Fruit fly (Drosophila melanogaster) whole organism, embryonic: ENCODE results near the gene CG9270.
A peak's percentile ranks its signal among the peaks of the same experiment; 100 is the strongest.

Experiments used
- Atf-2 ChIP-seq: fragments of 200-800 bp; sonication (Bioruptor generic); optimal IDR thresholded peaks from 2 replicates; lab custom pipeline; 2016; ENCODE audit warnings: missing biosample characterization, missing genetic modification characterization
- Atf6 ChIP-seq: fragments of 200-800 bp; sonication (Bioruptor generic); IDR thresholded peaks from 2 replicates; pipeline ENCODE4 v1.3.6; 2022; ENCODE audit warnings: missing biosample characterization, missing genetic modification characterization
- Blimp-1 ChIP-seq: fragments of 200-800 bp; sonication (Bioruptor generic); optimal IDR thresholded peaks from 3 replicates; lab custom pipeline; 2018; ENCODE audit warnings: missing biosample characterization, missing genetic modification characterization, mild to moderate bottlenecking, moderate library complexity, missing genetic modification reagents
- BtbVII ChIP-seq: fragments of 200-800 bp; sonication (Bioruptor generic); optimal IDR thresholded peaks from 3 replicates; lab custom pipeline; 2017; ENCODE audit warnings: missing biosample characterization, mild to moderate bottlenecking, missing genetic modification characterization
- CG10267 ChIP-seq: fragments of 200-800 bp; sonication (Bioruptor generic); optimal IDR thresholded peaks from 2 replicates; lab custom pipeline; 2018; ENCODE audit warnings: missing biosample characterization, mild to moderate bottlenecking, missing genetic modification characterization, moderate library complexity
- CG10366 ChIP-seq: fragments of 200-800 bp; sonication (Bioruptor generic); IDR thresholded peaks from 2 replicates; pipeline ENCODE4 v1.3.6; 2022; ENCODE audit warnings: missing biosample characterization, missing genetic modification characterization
- CG11695 ChIP-seq: fragments of 200-800 bp; sonication (Bioruptor generic); IDR thresholded peaks from 3 replicates; pipeline ENCODE4 v1.3.6; 2022; ENCODE audit warnings: missing biosample characterization, missing genetic modification characterization
- CG13296 ChIP-seq: fragments of 200-800 bp; sonication (Bioruptor generic); optimal IDR thresholded peaks from 3 replicates; lab custom pipeline; 2018; ENCODE audit warnings: missing biosample characterization, mild to moderate bottlenecking, missing genetic modification characterization
- CG14965 ChIP-seq: fragments of 200-800 bp; sonication (Bioruptor generic); optimal IDR thresholded peaks from 2 replicates; lab custom pipeline; 2016; ENCODE audit warnings: missing biosample characterization, missing genetic modification characterization, borderline replicate concordance
- CG16779 ChIP-seq: fragments of 200-800 bp; sonication (Bioruptor generic); IDR thresholded peaks from 2 replicates; pipeline ENCODE4 v1.3.6; 2022; ENCODE audit warnings: missing biosample characterization, missing genetic modification characterization
- CG17802 ChIP-seq: fragments of 200-800 bp; sonication (Bioruptor generic); optimal IDR thresholded peaks from 2 replicates; lab custom pipeline; 2018; ENCODE audit warnings: missing biosample characterization, mild to moderate bottlenecking, missing genetic modification characterization, moderate library complexity
- CG2712 ChIP-seq: fragments of 200-800 bp; optimal IDR thresholded peaks from 3 replicates; lab custom pipeline; 2019; ENCODE audit warnings: missing biosample characterization, mild to moderate bottlenecking, missing genetic modification characterization, moderate library complexity
- CG30020 ChIP-seq: fragments of 200-800 bp; optimal IDR thresholded peaks from 2 replicates; lab custom pipeline; 2019; ENCODE audit warnings: missing biosample characterization, mild to moderate bottlenecking, missing genetic modification characterization, moderate library complexity
- CG30403 ChIP-seq: fragments of 200-800 bp; sonication (Bioruptor generic); optimal IDR thresholded peaks from 3 replicates; lab custom pipeline; 2016; ENCODE audit warnings: missing biosample characterization, missing genetic modification characterization
- CG4282 ChIP-seq: fragments of 200-800 bp; sonication (Bioruptor generic); optimal IDR thresholded peaks from 2 replicates; lab custom pipeline; 2016; ENCODE audit warnings: missing biosample characterization, missing genetic modification characterization
- CG4404 ChIP-seq: fragments of 200-800 bp; sonication (Bioruptor generic); IDR thresholded peaks from 2 replicates; pipeline ENCODE4 v1.3.6; 2022; ENCODE audit warnings: missing biosample characterization, missing genetic modification characterization
- CG4707 ChIP-seq: fragments of 200-800 bp; sonication (Bioruptor generic); optimal IDR thresholded peaks from 2 replicates; lab custom pipeline; 2018; ENCODE audit warnings: missing biosample characterization, mild to moderate bottlenecking, missing genetic modification characterization, moderate library complexity
- CG6254 ChIP-seq: fragments of 200-800 bp; sonication (Bioruptor generic); optimal IDR thresholded peaks from 3 replicates; lab custom pipeline; 2017; ENCODE audit warnings: mild to moderate bottlenecking, missing biosample characterization, missing genetic modification reagents, missing genetic modification characterization
- CG6689 ChIP-seq: fragments of 200-800 bp; sonication (Bioruptor generic); IDR thresholded peaks from 2 replicates; pipeline ENCODE4 v1.3.6; 2022; ENCODE audit warnings: missing biosample characterization, missing genetic modification characterization
- CG7963 ChIP-seq: fragments of 200-800 bp; sonication (Bioruptor generic); IDR thresholded peaks from 3 replicates; pipeline ENCODE4 v1.3.6; 2022; ENCODE audit warnings: missing biosample characterization, missing genetic modification characterization; ENCODE audit not compliant: partially characterized antibody
- Dfd ChIP-seq, 2 experiments: fragments of >200 bp; optimal IDR thresholded peaks; 2 replicates each; lab custom pipeline; 2017; ENCODE audit warnings: missing biosample characterization in 2 of 2, missing genetic modification characterization in 2 of 2
- Eip74EF ChIP-seq, 2 experiments: fragments of 200-800 bp in 1 of 2; fragments of >200 bp in 1 of 2; sonication (Bioruptor generic) in 1 of 2; optimal IDR thresholded peaks; 2 replicates each; lab custom pipeline; 2017 to 2019; ENCODE audit warnings: missing biosample characterization in 2 of 2, missing genetic modification characterization in 2 of 2, mild to moderate bottlenecking in 1 of 2, moderate library complexity in 1 of 2
- HLH3B ChIP-seq: fragments of 200-800 bp; sonication (Bioruptor generic); IDR thresholded peaks from 2 replicates; pipeline ENCODE4 v1.3.6; 2022; ENCODE audit warnings: missing biosample characterization, missing genetic modification characterization
- Nf-YA ChIP-seq: fragments of 200-800 bp; sonication (Bioruptor generic); IDR thresholded peaks from 2 replicates; pipeline ENCODE4 v1.3.6; 2022; ENCODE audit warnings: missing biosample characterization, missing genetic modification characterization
- Nf-YB ChIP-seq: fragments of 200-800 bp; sonication (Bioruptor generic); optimal IDR thresholded peaks from 3 replicates; lab custom pipeline; 2019; ENCODE audit warnings: missing biosample characterization, mild to moderate bottlenecking, missing genetic modification characterization, moderate library complexity
- Ssrp ChIP-seq: fragments of 200-800 bp; sonication (Bioruptor generic); optimal IDR thresholded peaks from 2 replicates; lab custom pipeline; 2018; ENCODE audit warnings: missing biosample characterization, mild to moderate bottlenecking, missing genetic modification characterization, moderate library complexity
- ase ChIP-seq: fragments of 200-800 bp; sonication (Bioruptor generic); IDR thresholded peaks from 3 replicates; pipeline ENCODE4 v1.3.6; 2022; ENCODE audit warnings: missing biosample characterization, missing genetic modification characterization
- croc ChIP-seq: fragments of 200-800 bp; sonication (Bioruptor generic); conservative IDR thresholded peaks from 3 replicates; pipeline ENCODE4 v1.3.6; 2022; ENCODE audit warnings: missing biosample characterization, missing genetic modification characterization
- crp ChIP-seq, 2 experiments: fragments of 200-800 bp; sonication (Bioruptor generic); optimal IDR thresholded peaks; 2 replicates in 1 of 2; 3 replicates in 1 of 2; lab custom pipeline; 2017; ENCODE audit warnings: missing biosample characterization in 2 of 2, missing genetic modification characterization in 2 of 2, mild to moderate bottlenecking in 1 of 2, moderate library complexity in 1 of 2
- cwo ChIP-seq: fragments of 200-800 bp; sonication (Bioruptor generic); optimal IDR thresholded peaks from 3 replicates; lab custom pipeline; 2017; ENCODE audit warnings: missing biosample characterization, missing genetic modification characterization, mild to moderate bottlenecking, moderate library complexity, missing genetic modification reagents
- fd3F ChIP-seq: fragments of 200-800 bp; sonication (Bioruptor generic); optimal IDR thresholded peaks from 2 replicates; lab custom pipeline; 2018; ENCODE audit warnings: missing biosample characterization, mild to moderate bottlenecking, missing genetic modification characterization, moderate library complexity
- ftz-f1 ChIP-seq: fragments of 200-800 bp; sonication (Bioruptor generic); optimal IDR thresholded peaks from 2 replicates; lab custom pipeline; 2016; ENCODE audit warnings: missing biosample characterization, missing genetic modification characterization
- gce ChIP-seq: fragments of 200-800 bp; sonication (Bioruptor generic); IDR thresholded peaks from 3 replicates; pipeline ENCODE4 v1.3.6; 2022; ENCODE audit warnings: missing biosample characterization, missing genetic modification characterization
- gcm2 ChIP-seq: fragments of 200-800 bp; sonication (Bioruptor generic); optimal IDR thresholded peaks from 2 replicates; lab custom pipeline; 2016; ENCODE audit warnings: missing biosample characterization, missing genetic modification characterization
- gsb ChIP-seq: fragments of 200-800 bp; sonication (Bioruptor generic); IDR thresholded peaks from 2 replicates; pipeline ENCODE4 v1.3.6; 2022; ENCODE audit warnings: missing biosample characterization, missing genetic modification characterization
- kah ChIP-seq: fragments of 200-800 bp; sonication (Bioruptor generic); optimal IDR thresholded peaks from 2 replicates; lab custom pipeline; 2018; ENCODE audit warnings: missing biosample characterization, mild to moderate bottlenecking, missing genetic modification characterization
- kay ChIP-seq: fragments of 200-800 bp; sonication (Bioruptor generic); optimal IDR thresholded peaks from 2 replicates; lab custom pipeline; 2016; ENCODE audit warnings: missing biosample characterization, missing genetic modification characterization
- psq ChIP-seq: fragments of 200-800 bp; sonication (Bioruptor generic); optimal IDR thresholded peaks from 2 replicates; lab custom pipeline; 2017; ENCODE audit warnings: missing biosample characterization, missing genetic modification characterization
- pum ChIP-seq: fragments of 200-800 bp; sonication (Bioruptor generic); optimal IDR thresholded peaks from 2 replicates; lab custom pipeline; 2016; ENCODE audit warnings: missing biosample characterization, missing genetic modification characterization
- run ChIP-seq: fragments of 200-800 bp; sonication (Bioruptor generic); optimal IDR thresholded peaks from 3 replicates; lab custom pipeline; 2018; ENCODE audit warnings: missing biosample characterization, mild to moderate bottlenecking, missing genetic modification characterization
- shn ChIP-seq: fragments of 200-800 bp; sonication (Bioruptor generic); optimal IDR thresholded peaks from 3 replicates; lab custom pipeline; 2016; ENCODE audit warnings: missing biosample characterization, missing genetic modification characterization
- sima ChIP-seq: fragments of 200-800 bp; sonication (Bioruptor generic); optimal IDR thresholded peaks from 2 replicates; lab custom pipeline; 2016; ENCODE audit warnings: missing biosample characterization, missing genetic modification characterization
- slbo ChIP-seq: fragments of 200-800 bp; sonication (Bioruptor generic); IDR thresholded peaks from 2 replicates; pipeline ENCODE4 v1.3.6; 2022; ENCODE audit warnings: missing biosample characterization, missing genetic modification characterization
- stc ChIP-seq: fragments of 200-800 bp; sonication (Bioruptor generic); IDR thresholded peaks from 2 replicates; pipeline ENCODE4 v1.3.6; 2022; ENCODE audit warnings: missing biosample characterization, missing genetic modification characterization
- sug ChIP-seq: fragments of 200-800 bp; optimal IDR thresholded peaks from 2 replicates; lab custom pipeline; 2019; ENCODE audit warnings: missing biosample characterization, mild to moderate bottlenecking, missing genetic modification characterization, moderate library complexity
- tgo ChIP-seq: fragments of 200-800 bp; sonication (Bioruptor generic); IDR thresholded peaks from 3 replicates; pipeline ENCODE4 v1.3.6; 2022; ENCODE audit warnings: missing biosample characterization, missing genetic modification characterization
- tin ChIP-seq: fragments of 200-800 bp; sonication (Bioruptor generic); optimal IDR thresholded peaks from 3 replicates; lab custom pipeline; 2016; ENCODE audit warnings: missing biosample characterization, missing genetic modification characterization
- toy ChIP-seq: fragments of 200-800 bp; sonication (Bioruptor generic); IDR thresholded peaks from 2 replicates; pipeline ENCODE4 v1.3.6; 2022; ENCODE audit warnings: missing biosample characterization, missing genetic modification characterization

The CG9270 gene

DNA sequence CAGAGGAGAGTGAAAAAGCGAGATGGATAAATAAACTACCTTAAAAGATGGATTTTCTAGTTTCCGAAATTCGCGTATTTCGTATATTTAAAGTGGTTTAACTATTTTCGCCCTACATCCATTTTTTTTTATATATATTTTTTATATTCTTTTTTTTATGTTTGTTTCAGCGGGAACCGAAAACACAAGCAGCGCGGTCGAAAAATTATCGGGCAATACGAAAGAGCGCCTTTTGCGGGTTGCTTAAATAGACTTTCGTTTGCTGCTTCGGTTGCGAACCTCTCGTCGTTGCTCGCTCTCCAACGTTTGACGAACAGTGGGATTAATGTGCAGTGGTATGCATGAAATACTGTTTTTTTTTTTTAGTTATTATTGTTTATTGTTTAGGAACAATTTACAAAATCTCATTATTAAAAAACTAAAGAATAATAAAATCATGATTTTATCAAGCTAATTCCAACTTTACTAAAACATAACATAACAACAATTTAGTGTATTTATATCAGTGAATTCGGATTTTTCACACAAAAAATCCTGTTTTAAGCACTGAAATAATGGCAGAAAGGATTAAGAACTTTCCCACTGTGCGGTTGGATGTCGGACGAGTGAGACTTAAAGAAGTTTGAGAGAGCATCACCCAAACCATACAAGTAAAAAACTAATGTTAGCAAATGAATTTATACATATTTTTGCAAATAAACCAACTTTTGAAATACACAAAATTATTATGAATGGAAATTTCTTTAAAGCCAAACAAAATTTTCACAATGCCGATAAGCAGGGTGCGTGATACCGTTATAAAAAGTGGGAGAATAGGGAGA is 16.5 kb downstream of the CG9270 start (continued):
- peak in 1 of 2 experiments; percentile 10 for TF ChIP-seq crp (GFP tag; optimal IDR thresholded peaks at IDR 0.05; lab: Kevin White, UChicago)
- TF ChIP-seq fd3F (GFP tag; lab: Kevin White, UChicago) = peak; percentile 56
- TF ChIP-seq shn (GFP tag; lab: Kevin White, UChicago) = peak; percentile 47
- TF ChIP-seq psq (GFP tag; lab: Kevin White, UChicago) = no peak
- TF ChIP-seq CG14965 (GFP tag; lab: Kevin White, UChicago) = no peak
- peak; percentile 70 for TF ChIP-seq HLH3B
- TF ChIP-seq CG7963 = no peak
- peak; percentile 64 for TF ChIP-seq Nf-YB (GFP tag; lab: Kevin White, UChicago)
- TF ChIP-seq Ssrp (tag; lab: Kevin White, UChicago) = peak; percentile 80
- TF ChIP-seq run = peak; percentile 67
- TF ChIP-seq tgo (GFP tag; lab: Robert Waterston, UW) = peak; percentile 49; the same call in 2 of the 3 replicates
- TF ChIP-seq CG6689 (GFP tag; lab: Robert Waterston, UW) = peak; percentile 93
- TF ChIP-seq kah (GFP tag; lab: Kevin White, UChicago) = peak; percentile 75
- TF ChIP-seq ftz-f1 (GFP tag; lab: Kevin White, UChicago) = no peak
- peak; percentile 91 for TF ChIP-seq cwo (GFP tag; lab: Kevin White, UChicago)
- peak; percentile 88 for TF ChIP-seq gsb (GFP tag; lab: Robert Waterston, UW)
- peak; percentile 82 for TF ChIP-seq croc
- peak; percentile 43; the same call in 1 of the 2 replicates for TF ChIP-seq CG16779 (GFP tag; lab: Robert Waterston, UW)
- TF ChIP-seq Blimp-1 (GFP tag; lab: Kevin White, UChicago) = peak; percentile 91
- peak; percentile 36 for TF ChIP-seq sug
- TF ChIP-seq CG10267 (tag; lab: Kevin White, UChicago) = peak; percentile 85
- TF ChIP-seq CG30403 (GFP tag; lab: Kevin White, UChicago) = peak; percentile 85
- peak; percentile 75 for TF ChIP-seq ase (GFP tag; lab: Robert Waterston, UW)
- peak; percentile 97 for TF ChIP-seq CG13296
- peak in 1 of 2 experiments; percentile 46 for TF ChIP-seq Eip74EF (GFP tag; optimal IDR thresholded peaks at IDR 0.05; lab: Kevin White, UChicago)
- no peak for TF ChIP-seq CG4282 (GFP tag; lab: Kevin White, UChicago)
- TF ChIP-seq tin (GFP tag; lab: Kevin White, UChicago) = peak; percentile 58
- peak; percentile 51 for TF ChIP-seq slbo (GFP tag; lab: Robert Waterston, UW)
- peak; percentile 86 for TF ChIP-seq CG4404 (GFP tag; lab: Robert Waterston, UW)
- no peak for TF ChIP-seq gcm2 (GFP tag; lab: Kevin White, UChicago)
- TF ChIP-seq CG30020 (tag; lab: Kevin White, UChicago) = peak; percentile 50
- TF ChIP-seq stc = peak; percentile 90
- peak; percentile 94 for TF ChIP-seq CG4707 (GFP tag; lab: Kevin White, UChicago)
- TF ChIP-seq Atf-2 (GFP tag; lab: Kevin White, UChicago) = peak; percentile 53
- TF ChIP-seq kay = peak; percentile 82
- TF ChIP-seq CG11695 = peak; percentile 91
- peak; percentile 85 for TF ChIP-seq Nf-YA (GFP tag; lab: Robert Waterston, UW)
- peak; percentile 81 for TF ChIP-seq CG6254 (GFP tag; lab: Kevin White, UChicago)
- TF ChIP-seq Dfd (GFP tag; optimal IDR thresholded peaks at IDR 0.05; lab: Kevin White, UChicago) = peak in 1 of 2 experiments; percentile 22
- peak; percentile 80 for TF ChIP-seq toy (GFP tag; lab: Robert Waterston, UW)
- 0 out of 3 replicates have a peak, but pooled peaks have one; percentile 71 for TF ChIP-seq gce
- peak; percentile 67 for TF ChIP-seq pum
- peak; percentile 96 for TF ChIP-seq CG2712 (tag; lab: Kevin White, UChicago)
- peak; percentile 69 for TF ChIP-seq CG17802
- peak; percentile 64 for TF ChIP-seq Atf6 (GFP tag; lab: Robert Waterston, UW)
- TF ChIP-seq CG10366 (GFP tag; lab: Robert Waterston, UW) = peak; percentile 13; the same call in 1 of the 2 replicates
- TF ChIP-seq sima (GFP tag; lab: Kevin White, UChicago) = peak; percentile 51
- TF ChIP-seq BtbVII (GFP tag; lab: Kevin White, UChicago) = peak; percentile 96
